Worm (Caenorhabditis elegans) whole organism, mixed stage, embryonic: ENCODE measurements around the gene F42G2.5.

Experiments used
- M03D4.4 ChIP-seq: sonication (generic microtip); optimal IDR thresholded peaks from 2 replicates; lab custom pipeline; 2017; ENCODE audit warnings: mild to moderate bottlenecking, missing genetic modification characterization, missing compliant biosample characterization
- ceh-39 ChIP-seq: fragments of 150-350 bp; optimal IDR thresholded peaks from 2 replicates; lab custom pipeline; 2014; ENCODE audit warnings: missing biosample characterization, missing genetic modification characterization
- ceh-43 ChIP-seq: fragments of 200-800 bp; sonication (Bioruptor generic); optimal IDR thresholded peaks from 2 replicates; lab custom pipeline; 2018; ENCODE audit warnings: mild to moderate bottlenecking, missing genetic modification characterization, moderate library complexity, missing compliant biosample characterization
- ceh-83 ChIP-seq: fragments of 200-800 bp; sonication (Bioruptor generic); optimal IDR thresholded peaks from 2 replicates; lab custom pipeline; 2018; ENCODE audit warnings: mild to moderate bottlenecking, missing genetic modification characterization, missing compliant biosample characterization
- ces-1 ChIP-seq: fragments of 150-350 bp; optimal IDR thresholded peaks from 2 replicates; lab custom pipeline; 2014; ENCODE audit warnings: missing biosample characterization, missing genetic modification reagents, missing genetic modification characterization
- cnd-1 ChIP-seq: fragments of 200-800 bp; sonication (Bioruptor generic); optimal IDR thresholded peaks from 2 replicates; lab custom pipeline; 2018; ENCODE audit warnings: mild to moderate bottlenecking, missing genetic modification characterization, missing compliant biosample characterization
- drap-1 ChIP-seq: fragments of 200-800 bp; sonication (Bioruptor generic); optimal IDR thresholded peaks from 3 replicates; lab custom pipeline; 2018; ENCODE audit warnings: mild to moderate bottlenecking, missing genetic modification characterization, missing compliant biosample characterization
- elt-1 ChIP-seq: sonication (generic microtip); optimal IDR thresholded peaks from 2 replicates; lab custom pipeline; 2017; ENCODE audit warnings: missing genetic modification characterization, mild to moderate bottlenecking, missing compliant biosample characterization, antibody characterized with exemption, moderate library complexity, borderline replicate concordance; ENCODE audit not compliant: insufficient read depth
- elt-3 ChIP-seq: fragments of 150-350 bp; optimal IDR thresholded peaks from 2 replicates; lab custom pipeline; 2014; ENCODE audit warnings: missing biosample characterization, missing genetic modification characterization
- flh-1 ChIP-seq: fragments of 200-800 bp; sonication (Bioruptor generic); optimal IDR thresholded peaks from 2 replicates; lab custom pipeline; 2018; ENCODE audit warnings: mild to moderate bottlenecking, missing genetic modification characterization, moderate library complexity, missing compliant biosample characterization
- ham-2 ChIP-seq: fragments of 200-800 bp; sonication (Bioruptor generic); optimal IDR thresholded peaks from 2 replicates; lab custom pipeline; 2018; ENCODE audit warnings: mild to moderate bottlenecking, missing genetic modification characterization, missing compliant biosample characterization
- hlh-1 ChIP-seq: fragments of 150-350 bp; optimal IDR thresholded peaks from 2 replicates; lab custom pipeline; 2014; ENCODE audit warnings: missing biosample characterization, missing genetic modification reagents, missing genetic modification characterization
- lin-13 ChIP-seq: fragments of 150-350 bp; optimal IDR thresholded peaks from 2 replicates; lab custom pipeline; 2014; ENCODE audit warnings: missing biosample characterization, missing genetic modification characterization
- lsy-2 ChIP-seq: fragments of 150-350 bp; optimal IDR thresholded peaks from 2 replicates; lab custom pipeline; 2014; ENCODE audit warnings: missing biosample characterization, missing genetic modification characterization
- mab-5 ChIP-seq: fragments of 150-350 bp; optimal IDR thresholded peaks from 2 replicates; lab custom pipeline; 2014; ENCODE audit warnings: missing biosample characterization, missing genetic modification characterization
- mep-1 ChIP-seq: fragments of 150-350 bp; optimal IDR thresholded peaks from 2 replicates; lab custom pipeline; 2017; ENCODE audit warnings: missing biosample characterization, missing genetic modification reagents, missing genetic modification characterization, inconsistent platforms
- mls-2 ChIP-seq: sonication (generic microtip); optimal IDR thresholded peaks from 2 replicates; lab custom pipeline; 2016; ENCODE audit warnings: mild to moderate bottlenecking, missing genetic modification characterization, moderate library complexity, missing compliant biosample characterization
- nhr-12 ChIP-seq: fragments of 150-350 bp; optimal IDR thresholded peaks from 2 replicates; lab custom pipeline; 2014; ENCODE audit warnings: missing biosample characterization, missing genetic modification characterization
- nhr-2 ChIP-seq: fragments of 150-350 bp; optimal IDR thresholded peaks from 2 replicates; lab custom pipeline; 2014; ENCODE audit warnings: missing biosample characterization, missing genetic modification characterization
- nhr-237 ChIP-seq: fragments of 150-350 bp; optimal IDR thresholded peaks from 2 replicates; lab custom pipeline; 2014; ENCODE audit warnings: missing biosample characterization, missing genetic modification characterization
- nhr-28 ChIP-seq: fragments of 150-350 bp; optimal IDR thresholded peaks from 2 replicates; lab custom pipeline; 2014; ENCODE audit warnings: missing biosample characterization, missing genetic modification characterization
- pha-4 ChIP-seq: fragments of 150-350 bp; optimal IDR thresholded peaks from 2 replicates; lab custom pipeline; 2018; ENCODE audit warnings: missing biosample characterization, missing genetic modification reagents, missing genetic modification characterization
- sem-2 ChIP-seq: fragments of 200-800 bp; sonication (Bioruptor generic); optimal IDR thresholded peaks from 2 replicates; lab custom pipeline; 2018; ENCODE audit warnings: mild to moderate bottlenecking, missing genetic modification characterization, missing compliant biosample characterization
- snpc-4 ChIP-seq: fragments of 150-350 bp; optimal IDR thresholded peaks from 2 replicates; lab custom pipeline; 2014; ENCODE audit warnings: missing biosample characterization, missing genetic modification characterization
- sptf-1 ChIP-seq: sonication (generic microtip); optimal IDR thresholded peaks from 2 replicates; lab custom pipeline; 2017; ENCODE audit warnings: mild to moderate bottlenecking, missing genetic modification characterization, moderate library complexity, missing compliant biosample characterization
- tbx-8 ChIP-seq: fragments of 200-800 bp; sonication (Bioruptor generic); optimal IDR thresholded peaks from 2 replicates; lab custom pipeline; 2018; ENCODE audit warnings: mild to moderate bottlenecking, missing genetic modification characterization, moderate library complexity, missing compliant biosample characterization
- unc-120 ChIP-seq: sonication (generic microtip); optimal IDR thresholded peaks from 2 replicates; lab custom pipeline; 2017; ENCODE audit warnings: missing genetic modification characterization, missing compliant biosample characterization; ENCODE audit not compliant: poor library complexity, severe bottlenecking
- unc-39 ChIP-seq: fragments of 150-350 bp; optimal IDR thresholded peaks from 2 replicates; lab custom pipeline; 2014; ENCODE audit warnings: missing biosample characterization, missing genetic modification characterization
- unc-62 ChIP-seq: fragments of 150-350 bp; optimal IDR thresholded peaks from 2 replicates; lab custom pipeline; 2014; ENCODE audit warnings: missing biosample characterization, missing genetic modification reagents, missing genetic modification characterization
- zip-8 ChIP-seq: fragments of 150-350 bp; optimal IDR thresholded peaks from 2 replicates; lab custom pipeline; 2014; ENCODE audit warnings: missing biosample characterization, missing genetic modification characterization

F42G2.5 gene

ce11 chrII:2417889-2418288 is at the start of gene F42G2.5, which contains the start of gene F42G2.7:
Gene F42G2.5 (minus strand): TSS chrII:2417989.
Gene F42G2.7 (plus strand): TSS chrII:2418158.
- TF ChIP-seq sem-2 = no peak
- TF ChIP-seq elt-3 = no peak
- no peak for TF ChIP-seq mab-5 (tag; lab: Kevin White, UChicago)
- no peak for TF ChIP-seq drap-1
- TF ChIP-seq hlh-1 (tag; lab: Kevin White, UChicago) = no peak
- no peak for TF ChIP-seq unc-39 (tag; lab: Kevin White, UChicago)
- no peak for TF ChIP-seq ceh-83
- TF ChIP-seq mep-1 (tag; lab: Kevin White, UChicago) = no peak
- no peak for TF ChIP-seq snpc-4
- TF ChIP-seq nhr-2 = no peak
- TF ChIP-seq lin-13 (tag; lab: Kevin White, UChicago) = no peak

ce11 chrII:2458881-2459280 is 41.1 kb upstream of the F42G2.5 start, which contains the start of gene pqn-42:
Gene pqn-42 (minus strand): TSS chrII:2458981.
- no peak for TF ChIP-seq drap-1
- no peak for TF ChIP-seq ham-2
- TF ChIP-seq unc-39 (tag; lab: Kevin White, UChicago) = no peak
- no peak for TF ChIP-seq M03D4.4 (tag; lab: Kevin White, UChicago)
- TF ChIP-seq mep-1 (tag; lab: Kevin White, UChicago) = no peak
- TF ChIP-seq nhr-28 (tag; lab: Kevin White, UChicago) = no peak
- no peak for TF ChIP-seq flh-1 (GFP tag; lab: Kevin White, UChicago)
- no peak for TF ChIP-seq ces-1 (GFP tag; lab: Kevin White, UChicago)
- TF ChIP-seq lin-13 (tag; lab: Kevin White, UChicago) = no peak
- no peak for TF ChIP-seq nhr-2
- TF ChIP-seq cnd-1 = no peak
- no peak for TF ChIP-seq unc-62
- no peak for TF ChIP-seq lsy-2
- no peak for TF ChIP-seq sptf-1 (tag; lab: Kevin White, UChicago)
- TF ChIP-seq ceh-39 (tag; lab: Kevin White, UChicago) = no peak
- TF ChIP-seq unc-120 (tag; lab: Kevin White, UChicago) = no peak
- no peak for TF ChIP-seq tbx-8
- TF ChIP-seq, all 35 proteins: peak for 0

- TF ChIP-seq ceh-39 (tag; lab: Kevin White, UChicago) (no peak), ceh-83 (no peak), sem-2 (no peak), zip-8 (tag; lab: Kevin White, UChicago) (peak; percentile 15)
Observed at ce11 chrII:2456973-2457372, 39.2 kb upstream of the F42G2.5 start.

- peak; percentile 55 for TF ChIP-seq lin-13 (tag; lab: Kevin White, UChicago)
- peak; percentile 79 for TF ChIP-seq lsy-2
- no peak for TF ChIP-seq nhr-2
Observed at ce11 chrII:2455931-2456576, 38.3 kb upstream of the F42G2.5 start.

DNA sequence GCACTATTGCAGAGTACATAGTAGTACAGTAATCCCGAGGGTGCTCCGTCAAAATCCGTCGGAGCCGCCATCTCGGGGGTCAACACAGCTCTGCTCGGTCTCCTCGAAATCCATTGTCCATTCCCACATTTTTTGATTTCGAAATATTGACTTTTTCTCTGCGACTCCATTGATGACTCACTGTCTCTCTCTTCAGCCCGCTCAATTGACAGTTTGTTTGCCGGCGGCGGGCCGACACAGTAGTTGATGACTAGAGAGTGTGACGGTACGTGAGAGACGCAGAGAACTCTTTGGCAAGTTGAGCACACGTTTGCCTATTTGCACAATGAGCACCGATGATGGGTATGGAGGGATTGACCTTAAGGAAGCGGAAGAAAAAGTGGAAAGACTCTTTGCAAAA is 37.0 kb upstream of the F42G2.5 start:
- TF ChIP-seq ceh-83 (no peak), mls-2 (tag; lab: Kevin White, UChicago) (no peak), nhr-237 (peak; percentile 50), nhr-12 (tag; lab: Kevin White, UChicago) (no peak), zip-8 (tag; lab: Kevin White, UChicago) (no peak), lin-13 (tag; lab: Kevin White, UChicago) (no peak), cnd-1 (no peak), nhr-2 (peak; percentile 59), unc-62 (no peak), unc-120 (tag; lab: Kevin White, UChicago) (no peak), unc-39 (tag; lab: Kevin White, UChicago) (no peak), M03D4.4 (tag; lab: Kevin White, UChicago) (no peak), elt-1 (tag; lab: Kevin White, UChicago) (no peak), ceh-39 (tag; lab: Kevin White, UChicago) (no peak), tbx-8 (no peak), ceh-43 (GFP tag; lab: Kevin White, UChicago) (no peak), nhr-28 (tag; lab: Kevin White, UChicago) (no peak), pha-4 (tag; lab: Kevin White, UChicago) (peak; percentile 86)
